Worm (Caenorhabditis elegans): ENCODE results near the gene C09G9.5.
A peak's percentile ranks its signal among the peaks of the same experiment; 100 is the strongest.

C09G9.5 gene

ce11 chrIV:8867562-8867961 is 18.8 kb upstream of the C09G9.5 start:
- peak; percentile 11 for TF ChIP-seq pha-4 (tag; optimal IDR thresholded peaks at IDR 0.05)
- no peak for TF ChIP-seq nhr-23 (tag; optimal IDR thresholded peaks at IDR 0.05)
- TF ChIP-seq elt-2 (tag; optimal IDR thresholded peaks at IDR 0.05), result peak; percentile 51
- TF ChIP-seq nhr-237 (tag; optimal IDR thresholded peaks at IDR 0.05), result no peak
- TF ChIP-seq elt-3 (tag; optimal IDR thresholded peaks at IDR 0.05), result no peak
- no peak for TF ChIP-seq nhr-67 (tag; optimal IDR thresholded peaks at IDR 0.05)

- TF ChIP-seq ceh-82 (tag; optimal IDR thresholded peaks at IDR 0.05), result no peak
- TF ChIP-seq skn-1 (tag; optimal IDR thresholded peaks at IDR 0.05), result no peak
- TF ChIP-seq snpc-4 (tag; optimal IDR thresholded peaks at IDR 0.05), result peak; percentile 65
- TF ChIP-seq lin-15B (tag; optimal IDR thresholded peaks at IDR 0.05), result peak; percentile 49
- TF ChIP-seq nhr-25 (tag; optimal IDR thresholded peaks at IDR 0.05), result peak; percentile 9
- TF ChIP-seq pha-4 (tag; optimal IDR thresholded peaks at IDR 0.05), result peak; percentile 75
- TF ChIP-seq zag-1 (tag; optimal IDR thresholded peaks at IDR 0.05), result no peak
- no peak for TF ChIP-seq R02D3.7 (tag; optimal IDR thresholded peaks at IDR 0.05)
- TF ChIP-seq nhr-23 (tag; optimal IDR thresholded peaks at IDR 0.05), result peak; percentile 43
- no peak for TF ChIP-seq fkh-2 (tag; optimal IDR thresholded peaks at IDR 0.05)
- no peak for TF ChIP-seq ZK546.5 (tag; optimal IDR thresholded peaks at IDR 0.05)
- TF ChIP-seq lsy-12 (tag; optimal IDR thresholded peaks at IDR 0.05), result no peak
- TF ChIP-seq daf-12 (tag; optimal IDR thresholded peaks at IDR 0.05), result no peak
Observed at ce11 chrIV:8869624-8870023, 16.7 kb upstream of the C09G9.5 start, which contains the start of gene npp-23. Gene npp-23 (minus strand): TSS chrIV:8869679.

ce11 chrIV:8872958-8873357 is 13.4 kb upstream of the C09G9.5 start, which contains the start of gene C09G9.3:
Gene C09G9.3 (minus strand): TSS chrIV:8873058.
- TF ChIP-seq lin-39 (tag; optimal IDR thresholded peaks at IDR 0.05), result no peak
- no peak for TF ChIP-seq lin-15B (tag; optimal IDR thresholded peaks at IDR 0.05)
- TF ChIP-seq fkh-10 (GFP tag; optimal IDR thresholded peaks at IDR 0.05), result no peak
- no peak for TF ChIP-seq tbx-2 (tag; optimal IDR thresholded peaks at IDR 0.05)

ce11 chrIV:8873847-8874246 is 12.5 kb upstream of the C09G9.5 start, which contains the start of gene hdl-2:
Gene hdl-2 (plus strand): TSS chrIV:8874147.
- TF ChIP-seq R02D3.7 (tag; optimal IDR thresholded peaks at IDR 0.05), result no peak
- no peak for TF ChIP-seq sea-2 (GFP tag; optimal IDR thresholded peaks at IDR 0.05)
- no peak for TF ChIP-seq pqm-1 (tag; optimal IDR thresholded peaks at IDR 0.05)
- no peak for TF ChIP-seq nfya-1 (tag; optimal IDR thresholded peaks at IDR 0.05; ENCODE audit: insufficient read depth)
- no peak for TF ChIP-seq ZK546.5 (tag; optimal IDR thresholded peaks at IDR 0.05)
- TF ChIP-seq lsy-12 (tag; optimal IDR thresholded peaks at IDR 0.05), result no peak
- no peak for TF ChIP-seq unc-62 (GFP tag; optimal IDR thresholded peaks at IDR 0.05)
- no peak for TF ChIP-seq snpc-4 (tag; optimal IDR thresholded peaks at IDR 0.05)
- TF ChIP-seq fkh-10 (GFP tag; optimal IDR thresholded peaks at IDR 0.05), result no peak
- no peak for TF ChIP-seq ceh-28 (tag; optimal IDR thresholded peaks at IDR 0.05)
- no peak for TF ChIP-seq fkh-2 (tag; optimal IDR thresholded peaks at IDR 0.05)
- TF ChIP-seq ceh-82 (tag; optimal IDR thresholded peaks at IDR 0.05), result no peak
- no peak for TF ChIP-seq ztf-4 (tag; optimal IDR thresholded peaks at IDR 0.05)
- no peak for TF ChIP-seq nhr-67 (tag; optimal IDR thresholded peaks at IDR 0.05)
- no peak for TF ChIP-seq nhr-43 (tag; optimal IDR thresholded peaks at IDR 0.05; ENCODE audit: poor library complexity, severe bottlenecking)
- TF ChIP-seq eor-1 (tag; optimal IDR thresholded peaks at IDR 0.05), result no peak
- TF ChIP-seq ztf-11 (tag; optimal IDR thresholded peaks at IDR 0.05), result no peak
- TF ChIP-seq unc-39 (tag; optimal IDR thresholded peaks at IDR 0.05), result no peak
- TF ChIP-seq ama-1 (optimal IDR thresholded peaks at IDR 0.05), result no peak

- TF ChIP-seq tbx-2 (tag; optimal IDR thresholded peaks at IDR 0.05), result no peak
- TF ChIP-seq lsy-12 (tag; optimal IDR thresholded peaks at IDR 0.05), result no peak
- no peak for TF ChIP-seq nhr-23 (tag; optimal IDR thresholded peaks at IDR 0.05)
- TF ChIP-seq jun-1 (tag; optimal IDR thresholded peaks at IDR 0.05), result no peak
- TF ChIP-seq lin-39 (tag; optimal IDR thresholded peaks at IDR 0.05), result no peak
Observed at ce11 chrIV:8879810-8880209, 6.5 kb upstream of the C09G9.5 start, which contains the start of gene npax-4. Gene npax-4 (minus strand): TSS chrIV:8879910.

ce11 chrIV:8881181-8881580 is 5.1 kb upstream of the C09G9.5 start, which contains the start of gene C09G9.8:
Gene C09G9.8 (plus strand): TSS chrIV:8881481.
- TF ChIP-seq ama-1 (optimal IDR thresholded peaks at IDR 0.05) (no peak), elt-1 (tag; optimal IDR thresholded peaks at IDR 0.05) (no peak), nhr-12 (tag; optimal IDR thresholded peaks at IDR 0.05) (no peak), unc-62 (GFP tag; optimal IDR thresholded peaks at IDR 0.05) (no peak), elt-2 (tag; optimal IDR thresholded peaks at IDR 0.05) (no peak), fkh-10 (GFP tag; optimal IDR thresholded peaks at IDR 0.05) (no peak), hmg-11 (tag; optimal IDR thresholded peaks at IDR 0.05) (no peak), ztf-4 (tag; optimal IDR thresholded peaks at IDR 0.05) (no peak), nhr-11 (tag; optimal IDR thresholded peaks at IDR 0.05) (no peak), ceh-16 (tag; optimal IDR thresholded peaks at IDR 0.05) (no peak), lin-39 (tag; optimal IDR thresholded peaks at IDR 0.05) (no peak), R02D3.7 (tag; optimal IDR thresholded peaks at IDR 0.05) (no peak), fkh-2 (tag; optimal IDR thresholded peaks at IDR 0.05) (no peak), elt-3 (tag; optimal IDR thresholded peaks at IDR 0.05) (no peak), nhr-43 (tag; optimal IDR thresholded peaks at IDR 0.05; ENCODE audit: poor library complexity, severe bottlenecking) (no peak), nhr-76 (tag; optimal IDR thresholded peaks at IDR 0.05) (no peak), nhr-23 (tag; optimal IDR thresholded peaks at IDR 0.05) (no peak)

Data from whole organism, L3 larva.